Fruit fly (Drosophila melanogaster) S2 (cell line): ENCODE data around the gene Ir94a.

ENCODE experiments used
- CG8478 ChIP-seq: fragments of >200 bp; optimal IDR thresholded peaks from 2 replicates; lab custom pipeline; 2018
- CTCF ChIP-seq, 2 experiments: fragments of >200 bp; optimal IDR thresholded peaks; 2 replicates each; lab custom pipeline; 2018

- TF ChIP-seq CG8478 = no peak
- TF ChIP-seq CTCF (optimal IDR thresholded peaks at IDR 0.05; lab: Kevin White, UChicago) = no peak
Observed at dm6 chr3R:22149923-22150322, 36.7 kb downstream of the Ir94a start.
